Fruit fly (Drosophila melanogaster) Kc167 (cell line): Measurements from ENCODE around the gene dah.

Source experiments
- h ChIP-seq: fragments of >200 bp; optimal IDR thresholded peaks from 3 replicates; lab custom pipeline; 2018; ENCODE audit warnings: missing external identifiers
- ttk ChIP-seq: sonication (Bioruptor generic); optimal IDR thresholded peaks from 2 replicates; lab custom pipeline; 2017; ENCODE audit warnings: missing external identifiers

dm6 chrX:15344473-15345331 lies 16.6 kb downstream of the dah start, which contains the start of the genes CG12608 and Prp5:
- no peak for TF ChIP-seq ttk
- no peak for TF ChIP-seq h (lab: Kevin White, UChicago)
